Worm (Caenorhabditis elegans): Measurements from ENCODE around the gene T26E4.4.

T26E4.4 gene

DNA sequence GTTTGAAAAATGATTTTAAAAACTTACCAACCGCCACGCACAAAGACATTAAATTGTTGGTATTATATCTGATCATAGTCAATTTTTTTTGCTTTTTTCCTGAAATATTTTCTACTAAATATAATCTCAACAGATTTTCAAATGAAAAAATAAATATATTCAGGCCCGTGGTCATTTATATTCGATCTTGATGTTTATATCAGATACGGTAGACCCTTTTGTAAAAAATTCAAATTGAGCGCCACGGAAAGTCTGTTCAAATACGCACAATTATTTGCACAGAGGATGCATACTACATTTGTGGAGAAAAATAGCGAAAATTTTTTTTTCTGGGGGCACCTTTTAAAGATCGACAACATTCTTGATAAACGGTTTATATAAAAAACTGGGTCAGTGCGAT is at the start of gene T26E4.4:
Gene T26E4.4, minus strand, starts transcription at position 101 of the 400 bp plus-strand sequence.
- TF ChIP-seq hmg-11 (tag; optimal IDR thresholded peaks at IDR 0.05) (no peak), fkh-10 (GFP tag; optimal IDR thresholded peaks at IDR 0.05) (no peak), eor-1 (tag; optimal IDR thresholded peaks at IDR 0.05) (no peak), lin-15B (tag; optimal IDR thresholded peaks at IDR 0.05) (no peak), nhr-43 (tag; optimal IDR thresholded peaks at IDR 0.05; ENCODE audit: poor library complexity, severe bottlenecking) (no peak), pha-4 (tag; optimal IDR thresholded peaks at IDR 0.05) (no peak), egl-5 (tag; optimal IDR thresholded peaks at IDR 0.05) (no peak), fos-1 (tag; optimal IDR thresholded peaks at IDR 0.05) (no peak), ZK546.5 (tag; optimal IDR thresholded peaks at IDR 0.05) (no peak), lsy-12 (tag; optimal IDR thresholded peaks at IDR 0.05) (no peak), jun-1 (tag; optimal IDR thresholded peaks at IDR 0.05) (no peak), ama-1 (optimal IDR thresholded peaks at IDR 0.05) (no peak), R02D3.7 (tag; optimal IDR thresholded peaks at IDR 0.05) (no peak), mml-1 (tag; optimal IDR thresholded peaks at IDR 0.05) (no peak)

DNA sequence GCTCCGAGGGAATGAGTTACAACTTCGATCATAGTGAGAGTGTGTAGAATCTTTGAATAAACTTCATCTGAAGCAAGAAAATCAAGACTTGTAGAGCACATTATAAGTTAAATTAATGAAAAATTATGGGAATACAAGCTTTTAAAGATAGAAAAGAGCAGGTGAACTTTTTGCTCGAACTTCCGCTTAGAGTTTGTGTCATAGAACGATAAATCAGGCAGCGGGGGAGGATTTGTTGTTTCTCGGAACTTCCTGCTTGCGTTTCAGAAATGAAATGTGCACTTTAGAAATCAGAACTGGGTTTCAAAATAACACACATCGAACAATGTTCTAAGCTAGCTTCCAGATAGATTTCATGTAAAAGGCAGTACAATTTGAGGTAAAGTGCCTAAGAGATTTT is 48.8 kb upstream of the T26E4.4 start, which contains the start of gene srh-149:
Gene srh-149, minus strand, starts transcription at position 101 of the 400 bp plus-strand sequence.
- TF ChIP-seq snpc-4 (tag; optimal IDR thresholded peaks at IDR 0.05) (no peak), egl-5 (tag; optimal IDR thresholded peaks at IDR 0.05) (no peak), elt-1 (tag; optimal IDR thresholded peaks at IDR 0.05) (no peak), nhr-25 (tag; optimal IDR thresholded peaks at IDR 0.05) (no peak), ceh-9 (tag; optimal IDR thresholded peaks at IDR 0.05) (no peak), lin-39 (tag; optimal IDR thresholded peaks at IDR 0.05) (no peak), eor-1 (tag; optimal IDR thresholded peaks at IDR 0.05) (no peak), nhr-23 (tag; optimal IDR thresholded peaks at IDR 0.05) (no peak), unc-62 (GFP tag; optimal IDR thresholded peaks at IDR 0.05) (no peak), zag-1 (tag; optimal IDR thresholded peaks at IDR 0.05) (no peak), nhr-11 (tag; optimal IDR thresholded peaks at IDR 0.05) (no peak), elt-3 (tag; optimal IDR thresholded peaks at IDR 0.05) (no peak), elt-2 (tag; optimal IDR thresholded peaks at IDR 0.05) (no peak), nhr-76 (tag; optimal IDR thresholded peaks at IDR 0.05) (no peak), nfya-1 (tag; optimal IDR thresholded peaks at IDR 0.05; ENCODE audit: insufficient read depth) (no peak)

DNA sequence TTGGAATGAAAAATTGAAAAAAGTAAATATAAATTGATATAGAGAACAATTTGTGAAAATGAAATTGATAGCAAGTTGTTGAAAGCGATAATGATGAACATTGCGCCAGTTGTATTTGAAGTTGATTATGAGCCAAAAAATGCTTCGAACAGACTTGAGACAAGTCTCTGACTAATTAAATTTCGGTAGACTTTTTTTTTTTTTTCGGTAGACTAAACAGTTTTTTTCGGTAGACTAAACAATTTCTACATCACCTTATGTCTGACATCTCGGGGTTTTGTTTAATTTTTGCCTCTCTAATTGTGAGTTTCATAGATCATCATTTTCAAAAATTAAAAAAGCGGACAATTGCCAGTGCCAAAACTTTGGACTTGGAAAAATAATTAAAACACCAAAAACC is 41.3 kb upstream of the T26E4.4 start, which contains the start of gene srbc-54:
Gene srbc-54, minus strand, starts transcription at position 101 of the 400 bp plus-strand sequence.
- TF ChIP-seq ceh-82 (tag; optimal IDR thresholded peaks at IDR 0.05) (no peak), nhr-76 (tag; optimal IDR thresholded peaks at IDR 0.05) (no peak), elt-3 (tag; optimal IDR thresholded peaks at IDR 0.05) (no peak), mdl-1 (tag; optimal IDR thresholded peaks at IDR 0.05) (no peak), nhr-28 (tag; optimal IDR thresholded peaks at IDR 0.05) (no peak)

DNA sequence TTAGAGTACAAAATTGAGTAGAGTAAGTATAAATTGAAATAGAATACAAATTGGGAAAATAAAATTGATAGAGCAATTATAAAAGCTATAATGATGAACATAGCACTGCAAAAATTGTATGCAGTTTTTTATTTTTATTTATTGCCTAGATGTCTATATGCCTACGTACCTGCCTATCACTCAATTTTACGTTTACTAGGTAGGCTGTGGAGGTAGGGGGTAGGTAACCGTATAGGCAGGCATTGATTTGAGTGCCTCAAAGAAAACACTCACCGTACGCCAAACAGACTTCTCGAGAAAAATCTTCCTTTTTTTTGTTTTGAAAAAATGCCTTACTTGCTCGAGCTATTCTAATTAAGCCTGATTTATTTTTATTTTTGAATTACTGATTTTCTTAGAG is 39.3 kb upstream of the T26E4.4 start, which contains the start of gene srbc-56:
Gene srbc-56, minus strand, starts transcription at position 101 of the 400 bp plus-strand sequence.
- no peak for TF ChIP-seq pha-4 (tag; optimal IDR thresholded peaks at IDR 0.05)
- no peak for TF ChIP-seq mdl-1 (tag; optimal IDR thresholded peaks at IDR 0.05)
- no peak for TF ChIP-seq R02D3.7 (tag; optimal IDR thresholded peaks at IDR 0.05)
- no peak for TF ChIP-seq egl-27 (tag; optimal IDR thresholded peaks at IDR 0.05)
- TF ChIP-seq unc-62 (GFP tag; optimal IDR thresholded peaks at IDR 0.05) = no peak
- TF ChIP-seq skn-1 (tag; optimal IDR thresholded peaks at IDR 0.05) = no peak
- TF ChIP-seq mml-1 (tag; optimal IDR thresholded peaks at IDR 0.05) = no peak
- TF ChIP-seq ztf-4 (tag; optimal IDR thresholded peaks at IDR 0.05) = no peak
- TF ChIP-seq daf-12 (tag; optimal IDR thresholded peaks at IDR 0.05) = no peak
- no peak for TF ChIP-seq hmg-11 (tag; optimal IDR thresholded peaks at IDR 0.05)
- TF ChIP-seq nhr-237 (tag; optimal IDR thresholded peaks at IDR 0.05) = no peak
- no peak for TF ChIP-seq ceh-82 (tag; optimal IDR thresholded peaks at IDR 0.05)
- TF ChIP-seq ztf-11 (tag; optimal IDR thresholded peaks at IDR 0.05) = no peak

DNA sequence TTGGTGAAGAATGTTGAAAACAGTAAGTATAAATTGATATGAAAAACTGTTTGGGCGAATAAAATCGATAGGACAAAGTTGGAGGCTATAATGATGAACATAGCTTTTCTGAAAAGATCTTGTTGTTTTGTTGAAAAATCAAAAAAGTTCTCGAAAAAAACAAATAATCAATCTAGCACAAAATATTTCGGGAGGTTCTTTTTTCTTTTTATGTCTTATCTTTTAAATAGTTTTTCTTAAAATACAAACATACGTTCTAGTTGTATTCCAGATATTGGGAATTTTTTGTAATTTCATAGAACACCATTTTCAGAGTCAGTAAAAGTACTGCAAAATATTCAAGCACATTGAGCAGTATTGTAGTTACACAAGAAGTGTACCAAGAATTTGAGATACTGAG is 37.6 kb upstream of the T26E4.4 start, which contains the start of gene srbc-55:
Gene srbc-55, minus strand, starts transcription at position 101 of the 400 bp plus-strand sequence.
- no peak for TF ChIP-seq fos-1 (tag; optimal IDR thresholded peaks at IDR 0.05)
- TF ChIP-seq ceh-9 (tag; optimal IDR thresholded peaks at IDR 0.05) = no peak
- TF ChIP-seq elt-1 (tag; optimal IDR thresholded peaks at IDR 0.05) = no peak
- no peak for TF ChIP-seq skn-1 (tag; optimal IDR thresholded peaks at IDR 0.05)
- no peak for TF ChIP-seq mml-1 (tag; optimal IDR thresholded peaks at IDR 0.05)
- TF ChIP-seq unc-39 (tag; optimal IDR thresholded peaks at IDR 0.05) = no peak
- TF ChIP-seq unc-62 (GFP tag; optimal IDR thresholded peaks at IDR 0.05) = no peak
- no peak for TF ChIP-seq pha-4 (tag; optimal IDR thresholded peaks at IDR 0.05)
- TF ChIP-seq ztf-4 (tag; optimal IDR thresholded peaks at IDR 0.05) = no peak
- TF ChIP-seq nhr-23 (tag; optimal IDR thresholded peaks at IDR 0.05) = no peak
- TF ChIP-seq hmg-11 (tag; optimal IDR thresholded peaks at IDR 0.05) = no peak
- TF ChIP-seq nhr-12 (tag; optimal IDR thresholded peaks at IDR 0.05) = no peak
- no peak for TF ChIP-seq aly-2 (tag; optimal IDR thresholded peaks at IDR 0.05)
- TF ChIP-seq pqm-1 (tag; optimal IDR thresholded peaks at IDR 0.05) = no peak
- no peak for TF ChIP-seq lsy-12 (tag; optimal IDR thresholded peaks at IDR 0.05)
- no peak for TF ChIP-seq lin-39 (tag; optimal IDR thresholded peaks at IDR 0.05)
- no peak for TF ChIP-seq nhr-28 (tag; optimal IDR thresholded peaks at IDR 0.05)

All from whole organism, L3 larva.